Worm (Caenorhabditis elegans): Measurements from ENCODE around the gene K02E11.6.

Gene K02E11.6

DNA sequence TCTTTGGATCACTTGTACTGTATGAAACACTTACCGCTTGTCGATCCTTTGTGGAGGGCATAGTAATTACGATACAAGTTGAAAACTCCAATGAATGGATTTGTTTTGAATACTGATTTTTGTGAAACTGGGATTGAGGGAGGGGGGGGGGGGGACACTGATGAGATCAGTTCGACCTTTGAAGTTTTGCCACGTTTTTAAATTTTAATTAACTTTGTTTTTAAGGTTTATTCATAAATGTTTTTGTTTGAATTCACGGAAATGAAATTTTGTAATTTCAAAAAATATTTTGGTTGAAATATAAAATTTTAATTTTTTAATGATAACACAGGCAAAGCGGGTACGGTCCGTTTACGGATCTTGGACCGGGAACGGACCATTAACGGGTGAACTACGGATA lies 12.7 kb upstream of the K02E11.6 start, which contains the start of gene ent-3:
ent-3 (minus strand) TSS at position 101 of the 400 bp plus-strand sequence.
- TF ChIP-seq bed-3 (GFP tag; optimal IDR thresholded peaks at IDR 0.05) (no peak), mep-1 (tag; optimal IDR thresholded peaks at IDR 0.05) (no peak), ham-2 (GFP tag; optimal IDR thresholded peaks at IDR 0.05) (no peak), sptf-1 (tag; optimal IDR thresholded peaks at IDR 0.05) (no peak), mls-2 (tag; optimal IDR thresholded peaks at IDR 0.05) (no peak), drap-1 (GFP tag; optimal IDR thresholded peaks at IDR 0.05) (no peak), zip-8 (tag; optimal IDR thresholded peaks at IDR 0.05) (no peak), ceh-83 (GFP tag; optimal IDR thresholded peaks at IDR 0.05) (no peak), flh-1 (GFP tag; optimal IDR thresholded peaks at IDR 0.05) (no peak), hlh-1 (tag; optimal IDR thresholded peaks at IDR 0.05) (no peak), ceh-39 (tag; optimal IDR thresholded peaks at IDR 0.05) (no peak), elt-3 (tag; optimal IDR thresholded peaks at IDR 0.05) (no peak), tbx-8 (GFP tag; optimal IDR thresholded peaks at IDR 0.05) (no peak), blmp-1 (tag; optimal IDR thresholded peaks at IDR 0.05) (no peak), nhr-237 (tag; optimal IDR thresholded peaks at IDR 0.05) (no peak), mab-5 (tag; optimal IDR thresholded peaks at IDR 0.05) (no peak), ztf-11 (tag; optimal IDR thresholded peaks at IDR 0.05) (no peak), lin-32 (GFP tag; optimal IDR thresholded peaks at IDR 0.05) (no peak), ces-1 (GFP tag; optimal IDR thresholded peaks at IDR 0.05) (no peak), pha-4 (tag; optimal IDR thresholded peaks at IDR 0.05) (no peak)

- TF ChIP-seq mep-1 (tag; optimal IDR thresholded peaks at IDR 0.05) (no peak), nhr-28 (tag; optimal IDR thresholded peaks at IDR 0.05) (no peak), nhr-12 (tag; optimal IDR thresholded peaks at IDR 0.05) (no peak), ceh-83 (GFP tag; optimal IDR thresholded peaks at IDR 0.05) (no peak), hlh-1 (tag; optimal IDR thresholded peaks at IDR 0.05) (no peak), unc-39 (tag; optimal IDR thresholded peaks at IDR 0.05) (no peak), bed-3 (GFP tag; optimal IDR thresholded peaks at IDR 0.05) (no peak), tbx-8 (GFP tag; optimal IDR thresholded peaks at IDR 0.05) (no peak), ceh-43 (GFP tag; optimal IDR thresholded peaks at IDR 0.05) (no peak), ces-1 (GFP tag; optimal IDR thresholded peaks at IDR 0.05) (no peak), lin-13 (tag; optimal IDR thresholded peaks at IDR 0.05) (no peak), ham-2 (GFP tag; optimal IDR thresholded peaks at IDR 0.05) (no peak), nhr-2 (tag; optimal IDR thresholded peaks at IDR 0.05) (no peak), flh-1 (GFP tag; optimal IDR thresholded peaks at IDR 0.05) (no peak), mls-2 (tag; optimal IDR thresholded peaks at IDR 0.05) (no peak), drap-1 (GFP tag; optimal IDR thresholded peaks at IDR 0.05) (no peak), lsy-2 (tag; optimal IDR thresholded peaks at IDR 0.05) (no peak)
Measured at ce11 chrV:14240694-14241201, 7.9 kb upstream of the K02E11.6 start, which contains the start of gene K02E11.10. Gene K02E11.10, minus strand, starts transcription at chrV:14241151.

DNA sequence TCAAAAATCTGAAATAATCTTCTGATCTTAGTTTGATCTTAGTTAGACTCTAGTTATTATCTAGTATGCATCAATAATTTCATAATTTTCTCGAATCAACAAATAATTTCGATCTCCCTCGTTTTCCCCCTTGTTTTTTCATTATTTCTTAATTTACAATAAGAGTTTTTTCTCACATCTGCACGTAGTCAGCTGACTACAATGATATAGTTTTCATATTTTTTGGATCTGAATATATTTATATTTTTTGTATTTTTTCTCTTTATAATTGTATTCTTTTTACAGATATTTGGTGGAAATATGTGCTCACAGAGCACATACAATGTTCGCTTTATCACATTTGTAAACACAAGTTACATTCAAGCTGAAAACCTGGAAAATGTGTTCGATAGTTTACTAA lies 4.7 kb upstream of the K02E11.6 start, which contains the start of gene sre-7:
sre-7 (plus strand) TSS at position 301 of the 400 bp plus-strand sequence.
- TF ChIP-seq pha-4 (tag; optimal IDR thresholded peaks at IDR 0.05) (no peak), sem-2 (GFP tag; optimal IDR thresholded peaks at IDR 0.05) (no peak), ceh-43 (GFP tag; optimal IDR thresholded peaks at IDR 0.05) (no peak), nhr-12 (tag; optimal IDR thresholded peaks at IDR 0.05) (no peak), nhr-76 (tag; optimal IDR thresholded peaks at IDR 0.05) (no peak), zip-8 (tag; optimal IDR thresholded peaks at IDR 0.05) (no peak), unc-120 (tag; optimal IDR thresholded peaks at IDR 0.05; ENCODE audit: poor library complexity, severe bottlenecking) (no peak), cnd-1 (tag; optimal IDR thresholded peaks at IDR 0.05) (no peak), mls-2 (tag; optimal IDR thresholded peaks at IDR 0.05) (no peak), elt-3 (tag; optimal IDR thresholded peaks at IDR 0.05) (no peak), nhr-28 (tag; optimal IDR thresholded peaks at IDR 0.05) (no peak), blmp-1 (tag; optimal IDR thresholded peaks at IDR 0.05) (no peak), nhr-2 (tag; optimal IDR thresholded peaks at IDR 0.05) (no peak), sptf-1 (tag; optimal IDR thresholded peaks at IDR 0.05) (no peak), M03D4.4 (tag; optimal IDR thresholded peaks at IDR 0.05) (no peak)

DNA sequence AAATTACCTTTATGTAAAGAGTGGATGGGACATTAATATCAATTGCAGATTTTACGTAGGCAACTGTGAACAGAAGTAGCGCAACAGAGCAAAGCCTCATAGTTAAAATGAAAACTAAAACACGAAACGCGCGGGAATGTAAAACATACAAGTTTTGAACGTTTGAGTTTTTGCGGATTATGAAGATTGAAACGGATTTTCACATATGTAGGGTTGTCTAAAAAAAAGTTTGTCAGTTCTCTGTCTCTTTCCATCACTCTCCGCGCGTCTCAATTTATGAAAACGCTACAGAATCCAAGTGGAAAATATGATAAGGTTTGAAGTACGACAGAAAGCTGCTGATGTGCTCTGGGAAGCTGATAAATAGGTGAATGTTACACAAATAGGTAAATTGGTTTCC lies 1.8 kb upstream of the K02E11.6 start, which contains the start of gene K02E11.3:
K02E11.3 (minus strand) TSS at position 101 of the 400 bp plus-strand sequence.
- TF ChIP-seq M03D4.4 (tag; optimal IDR thresholded peaks at IDR 0.05): no peak
- no peak for TF ChIP-seq sem-2 (GFP tag; optimal IDR thresholded peaks at IDR 0.05)
- no peak for TF ChIP-seq hlh-1 (tag; optimal IDR thresholded peaks at IDR 0.05)

- TF ChIP-seq lin-13 (tag; optimal IDR thresholded peaks at IDR 0.05): no peak
- TF ChIP-seq unc-120 (tag; optimal IDR thresholded peaks at IDR 0.05; ENCODE audit: poor library complexity, severe bottlenecking): no peak
Measured at ce11 chrV:14248025-14248424, 577 bp upstream of the K02E11.6 start, which contains the start of gene K02E11.4. Gene K02E11.4, minus strand, starts transcription at chrV:14248125.
